Fruit fly (Drosophila melanogaster) whole organism, prepupa: ENCODE measurements around the gene CG31128.

Source experiments
- Blimp-1 ChIP-seq: fragments of 200-800 bp; sonication (Bioruptor generic); optimal IDR thresholded peaks from 3 replicates; lab custom pipeline; 2017; ENCODE audit warnings: missing biosample characterization, missing genetic modification characterization, mild to moderate bottlenecking, moderate library complexity, missing genetic modification reagents
- CG10669 ChIP-seq: fragments of 200-800 bp; sonication (Bioruptor generic); optimal IDR thresholded peaks from 3 replicates; lab custom pipeline; 2018; ENCODE audit warnings: missing biosample characterization, mild to moderate bottlenecking, missing genetic modification characterization, moderate library complexity
- CG11902 ChIP-seq: fragments of 200-800 bp; sonication (Bioruptor generic); optimal IDR thresholded peaks from 3 replicates; lab custom pipeline; 2016; ENCODE audit warnings: missing biosample characterization, missing genetic modification characterization
- CG15336 ChIP-seq: fragments of 200-800 bp; sonication (Bioruptor generic); IDR thresholded peaks from 2 replicates; pipeline ENCODE4 v1.3.6; 2022; ENCODE audit warnings: missing biosample characterization, missing genetic modification characterization
- CG1621 ChIP-seq: fragments of 200-800 bp; sonication (Bioruptor generic); optimal IDR thresholded peaks from 3 replicates; lab custom pipeline; 2018; ENCODE audit warnings: missing biosample characterization, mild to moderate bottlenecking, missing genetic modification characterization
- CG16779 ChIP-seq: fragments of 200-800 bp; sonication (Bioruptor generic); optimal IDR thresholded peaks from 3 replicates; lab custom pipeline; 2017; ENCODE audit warnings: missing biosample characterization, mild to moderate bottlenecking, missing genetic modification characterization
- CG3032 ChIP-seq: fragments of 200-800 bp; optimal IDR thresholded peaks from 2 replicates; lab custom pipeline; 2019; ENCODE audit warnings: missing biosample characterization, mild to moderate bottlenecking, missing genetic modification characterization, moderate library complexity
- CG31627 ChIP-seq: fragments of 200-800 bp; sonication (Bioruptor generic); optimal IDR thresholded peaks from 3 replicates; lab custom pipeline; 2016; ENCODE audit warnings: missing biosample characterization, missing genetic modification characterization
- CG32006 ChIP-seq: fragments of 200-800 bp; sonication (Bioruptor generic); optimal IDR thresholded peaks from 3 replicates; lab custom pipeline; 2017; ENCODE audit warnings: missing biosample characterization, mild to moderate bottlenecking, missing genetic modification characterization
- CG34406 ChIP-seq: fragments of 200-800 bp; sonication (Bioruptor generic); optimal IDR thresholded peaks from 3 replicates; lab custom pipeline; 2016; ENCODE audit warnings: missing biosample characterization, missing genetic modification characterization
- CG4318 ChIP-seq: fragments of 200-800 bp; sonication (Bioruptor generic); optimal IDR thresholded peaks from 3 replicates; lab custom pipeline; 2017; ENCODE audit warnings: missing biosample characterization, mild to moderate bottlenecking, missing genetic modification characterization
- CG6163 ChIP-seq: fragments of 200-800 bp; sonication (Bioruptor generic); IDR thresholded peaks from 3 replicates; pipeline ENCODE4 v1.3.6; 2022; ENCODE audit warnings: missing biosample characterization, missing genetic modification characterization
- CG6276 ChIP-seq: fragments of 200-800 bp; sonication (Bioruptor generic); optimal IDR thresholded peaks from 2 replicates; lab custom pipeline; 2017; ENCODE audit warnings: missing biosample characterization, mild to moderate bottlenecking, missing genetic modification characterization
- CG6792 ChIP-seq: fragments of 200-800 bp; sonication (Bioruptor generic); optimal IDR thresholded peaks from 3 replicates; lab custom pipeline; 2016; ENCODE audit warnings: missing biosample characterization, missing genetic modification characterization
- CG6808 ChIP-seq: fragments of 200-800 bp; sonication (Bioruptor generic); optimal IDR thresholded peaks from 3 replicates; lab custom pipeline; 2017; ENCODE audit warnings: missing biosample characterization, missing genetic modification characterization, mild to moderate bottlenecking, moderate library complexity, missing genetic modification reagents
- CG6854 ChIP-seq: fragments of 200-800 bp; sonication (Bioruptor generic); optimal IDR thresholded peaks from 2 replicates; lab custom pipeline; 2017; ENCODE audit warnings: missing biosample characterization, mild to moderate bottlenecking, missing genetic modification characterization
- CG7368 ChIP-seq: fragments of 200-800 bp; sonication (Bioruptor generic); optimal IDR thresholded peaks from 3 replicates; lab custom pipeline; 2016; ENCODE audit warnings: missing biosample characterization, missing genetic modification characterization
- CG8119 ChIP-seq: fragments of 200-800 bp; sonication (Bioruptor generic); IDR thresholded peaks from 3 replicates; pipeline ENCODE4 v1.3.6; 2022; ENCODE audit warnings: missing biosample characterization, missing genetic modification characterization
- CG8319 ChIP-seq: fragments of 200-800 bp; sonication (Bioruptor generic); optimal IDR thresholded peaks from 3 replicates; lab custom pipeline; 2016; ENCODE audit warnings: missing biosample characterization, missing genetic modification characterization
- CG8632 ChIP-seq: fragments of 200-800 bp; sonication (Bioruptor generic); optimal IDR thresholded peaks from 3 replicates; lab custom pipeline; 2016; ENCODE audit warnings: missing biosample characterization, missing genetic modification characterization
- CG9139 ChIP-seq: fragments of 200-800 bp; sonication (Bioruptor generic); optimal IDR thresholded peaks from 3 replicates; lab custom pipeline; 2017; ENCODE audit warnings: missing biosample characterization, mild to moderate bottlenecking, missing genetic modification characterization
- Eip75B ChIP-seq: fragments of 200-800 bp; sonication (Bioruptor generic); optimal IDR thresholded peaks from 3 replicates; lab custom pipeline; 2016; ENCODE audit warnings: missing biosample characterization, missing genetic modification characterization
- Eip78C ChIP-seq: fragments of 200-800 bp; sonication (Bioruptor generic); peaks from one replicate; lab custom pipeline; 2016; ENCODE audit warnings: missing biosample characterization, missing genetic modification characterization
- Eip93F ChIP-seq: fragments of 200-800 bp; sonication (Bioruptor generic); optimal IDR thresholded peaks from 2 replicates; lab custom pipeline; 2016; ENCODE audit warnings: missing biosample characterization, mild to moderate bottlenecking, missing genetic modification characterization
- Ets21C ChIP-seq: fragments of 200-800 bp; sonication (Bioruptor generic); optimal IDR thresholded peaks from 3 replicates; lab custom pipeline; 2016; ENCODE audit warnings: missing biosample characterization, missing genetic modification characterization
- Ets96B ChIP-seq: fragments of 200-800 bp; optimal IDR thresholded peaks from 2 replicates; lab custom pipeline; 2019; ENCODE audit warnings: missing biosample characterization, mild to moderate bottlenecking, missing genetic modification characterization, moderate library complexity
- Gug ChIP-seq: fragments of 200-800 bp; sonication (Bioruptor generic); IDR thresholded peaks from 2 replicates; pipeline ENCODE4 v1.3.6; 2022; ENCODE audit warnings: missing biosample characterization, missing genetic modification characterization
- Hr38 ChIP-seq: sonication (Bioruptor generic); optimal IDR thresholded peaks from 2 replicates; lab custom pipeline; 2016; ENCODE audit warnings: missing biosample characterization, missing genetic modification characterization
- Hr39 ChIP-seq: fragments of 200-800 bp; sonication (Bioruptor generic); optimal IDR thresholded peaks from 2 replicates; lab custom pipeline; 2016; ENCODE audit warnings: missing biosample characterization, missing genetic modification characterization
- Hr4 ChIP-seq: fragments of 200-800 bp; sonication (Bioruptor generic); optimal IDR thresholded peaks from 3 replicates; lab custom pipeline; 2016; ENCODE audit warnings: missing biosample characterization, missing genetic modification characterization
- Lpt ChIP-seq: fragments of 200-800 bp; sonication (Bioruptor generic); optimal IDR thresholded peaks from 3 replicates; lab custom pipeline; 2016; ENCODE audit warnings: missing biosample characterization, missing genetic modification characterization
- Met ChIP-seq: fragments of 200-800 bp; sonication (Bioruptor generic); optimal IDR thresholded peaks from 3 replicates; lab custom pipeline; 2016; ENCODE audit warnings: missing biosample characterization, missing genetic modification characterization
- Smox ChIP-seq: fragments of 200-800 bp; sonication (Bioruptor generic); optimal IDR thresholded peaks from 3 replicates; lab custom pipeline; 2016; ENCODE audit warnings: missing biosample characterization, missing genetic modification characterization
- Sox14 ChIP-seq: fragments of 200-800 bp; sonication (Bioruptor generic); optimal IDR thresholded peaks from 3 replicates; lab custom pipeline; 2016; ENCODE audit warnings: missing biosample characterization, missing genetic modification characterization
- Sox15 ChIP-seq: fragments of 200-800 bp; sonication (Bioruptor generic); optimal IDR thresholded peaks from 3 replicates; lab custom pipeline; 2016; ENCODE audit warnings: missing biosample characterization, missing genetic modification characterization
- achi ChIP-seq: fragments of 200-800 bp; sonication (Bioruptor generic); optimal IDR thresholded peaks from 3 replicates; lab custom pipeline; 2016; ENCODE audit warnings: missing biosample characterization, missing genetic modification characterization
- dac ChIP-seq: fragments of 200-800 bp; sonication (Bioruptor generic); optimal IDR thresholded peaks from 2 replicates; lab custom pipeline; 2017; ENCODE audit warnings: missing biosample characterization, mild to moderate bottlenecking, missing genetic modification characterization
- dsx ChIP-seq: fragments of 200-800 bp; optimal IDR thresholded peaks from 3 replicates; lab custom pipeline; 2019; ENCODE audit warnings: missing biosample characterization, mild to moderate bottlenecking, missing genetic modification characterization, moderate library complexity; ENCODE audit not compliant: poor library complexity, severe bottlenecking
- esn ChIP-seq: fragments of 200-800 bp; sonication (Bioruptor generic); optimal IDR thresholded peaks from 2 replicates; lab custom pipeline; 2016; ENCODE audit warnings: missing biosample characterization, mild to moderate bottlenecking, missing genetic modification characterization, moderate library complexity
- fd59A ChIP-seq: fragments of 200-800 bp; sonication (Bioruptor generic); optimal IDR thresholded peaks from 2 replicates; lab custom pipeline; 2017; ENCODE audit warnings: missing biosample characterization, mild to moderate bottlenecking, missing genetic modification characterization, missing genetic modification reagents
- fd85E ChIP-seq: fragments of 200-800 bp; sonication (Bioruptor generic); optimal IDR thresholded peaks from 3 replicates; lab custom pipeline; 2016; ENCODE audit warnings: missing biosample characterization, missing genetic modification characterization
- fkh ChIP-seq: fragments of 200-800 bp; sonication (Bioruptor generic); optimal IDR thresholded peaks from 3 replicates; lab custom pipeline; 2017; ENCODE audit warnings: missing biosample characterization, mild to moderate bottlenecking, missing genetic modification characterization, moderate library complexity
- lz ChIP-seq: fragments of 200-800 bp; sonication (Bioruptor generic); optimal IDR thresholded peaks from 3 replicates; lab custom pipeline; 2016; ENCODE audit warnings: missing biosample characterization, missing genetic modification characterization
- pdm3 ChIP-seq: fragments of 200-800 bp; sonication (Bioruptor generic); optimal IDR thresholded peaks from 3 replicates; lab custom pipeline; 2016; ENCODE audit warnings: missing biosample characterization, missing genetic modification characterization
- salr ChIP-seq, 2 experiments: fragments of 200-800 bp; sonication (Bioruptor generic); optimal IDR thresholded peaks; 3 replicates each; lab custom pipeline; 2016 to 2018; ENCODE audit warnings: missing biosample characterization in 2 of 2, missing genetic modification characterization in 2 of 2, mild to moderate bottlenecking in 1 of 2
- spab ChIP-seq: fragments of 200-800 bp; sonication (Bioruptor generic); optimal IDR thresholded peaks from 2 replicates; lab custom pipeline; 2017; ENCODE audit warnings: missing biosample characterization, mild to moderate bottlenecking, missing genetic modification characterization, missing genetic modification reagents
- svp ChIP-seq: fragments of 200-800 bp; sonication (Bioruptor generic); peaks from one replicate; lab custom pipeline; 2016; ENCODE audit warnings: missing biosample characterization, missing genetic modification characterization
- topi ChIP-seq: fragments of 200-800 bp; sonication (Bioruptor generic); optimal IDR thresholded peaks from 3 replicates; lab custom pipeline; 2016; ENCODE audit warnings: missing biosample characterization, missing genetic modification characterization
- vri ChIP-seq: fragments of 200-800 bp; sonication (Bioruptor generic); optimal IDR thresholded peaks from 3 replicates; lab custom pipeline; 2016; ENCODE audit warnings: missing biosample characterization, mild to moderate bottlenecking, missing genetic modification characterization

CG31128 gene

dm6 chr3R:24484990-24485478 is 15.8 kb downstream of the CG31128 start, which contains the start of gene nAChRalpha2:
TSS of gene nAChRalpha2 (plus strand) at chr3R:24485428.
- TF ChIP-seq svp (peak; percentile 25), CG6854 (GFP tag; lab: Kevin White, UChicago) (no peak), Eip78C (GFP tag; lab: Kevin White, UChicago) (peak; percentile 1)

- TF ChIP-seq pdm3 (GFP tag; lab: Kevin White, UChicago) = peak; percentile 47
- no peak for TF ChIP-seq Sox15 (GFP tag; lab: Kevin White, UChicago)
- TF ChIP-seq fd85E (GFP tag; lab: Kevin White, UChicago) = no peak
- no peak for TF ChIP-seq Gug (GFP tag; lab: Robert Waterston, UW)
- TF ChIP-seq CG16779 = peak; percentile 19
- no peak for TF ChIP-seq fkh
- no peak for TF ChIP-seq CG6276
- no peak for TF ChIP-seq CG4318 (GFP tag; lab: Kevin White, UChicago)
- TF ChIP-seq achi (GFP tag; lab: Kevin White, UChicago) = peak; percentile 51
- TF ChIP-seq fd59A (GFP tag; lab: Kevin White, UChicago) = peak; percentile 48
- TF ChIP-seq CG31627 (GFP tag; lab: Kevin White, UChicago) = peak; percentile 52
- TF ChIP-seq esn (GFP tag; lab: Kevin White, UChicago) = no peak
- TF ChIP-seq CG8319 (GFP tag; lab: Kevin White, UChicago) = peak; percentile 6
- TF ChIP-seq dac = no peak
- TF ChIP-seq CG6854 (GFP tag; lab: Kevin White, UChicago) = no peak
- TF ChIP-seq lz (GFP tag; lab: Kevin White, UChicago) = peak; percentile 40
- peak; percentile 22 for TF ChIP-seq Ets21C (GFP tag; lab: Kevin White, UChicago)
- TF ChIP-seq CG15336 (GFP tag; lab: Robert Waterston, UW) = peak; percentile 38; the same call in 1 of the 2 replicates
- TF ChIP-seq Ets96B (tag; lab: Kevin White, UChicago) = no peak
- TF ChIP-seq Hr38 (GFP tag; lab: Kevin White, UChicago) = no peak
- no peak for TF ChIP-seq CG3032 (tag; lab: Kevin White, UChicago)
- peak; percentile 50 for TF ChIP-seq spab (GFP tag; lab: Kevin White, UChicago)
- TF ChIP-seq CG34406 (GFP tag; lab: Kevin White, UChicago) = peak; percentile 34
- peak; percentile 51 for TF ChIP-seq topi
- peak; percentile 44; the same call in 1 of the 3 replicates for TF ChIP-seq CG8119 (GFP tag; lab: Robert Waterston, UW)
- TF ChIP-seq CG8632 = peak; percentile 36
- no peak for TF ChIP-seq Blimp-1 (GFP tag; lab: Kevin White, UChicago)
- TF ChIP-seq svp = peak; percentile 71
- TF ChIP-seq CG9139 = no peak
- TF ChIP-seq CG6163 (GFP tag; lab: Robert Waterston, UW) = no peak
- peak; percentile 43 for TF ChIP-seq Hr39
- TF ChIP-seq Sox14 (GFP tag; lab: Kevin White, UChicago) = peak; percentile 29
- TF ChIP-seq CG11902 (GFP tag; lab: Kevin White, UChicago) = no peak
- peak; percentile 48 for TF ChIP-seq CG6792 (GFP tag; lab: Kevin White, UChicago)
- TF ChIP-seq Eip93F = no peak
- peak; percentile 36 for TF ChIP-seq Smox (GFP tag; lab: Kevin White, UChicago)
- peak; percentile 48 for TF ChIP-seq CG1621 (tag; lab: Kevin White, UChicago)
- TF ChIP-seq CG10669 (GFP tag; lab: Kevin White, UChicago) = peak; percentile 54
- TF ChIP-seq Lpt (GFP tag; lab: Kevin White, UChicago) = no peak
- no peak for TF ChIP-seq vri (GFP tag; lab: Kevin White, UChicago)
- peak; percentile 30 for TF ChIP-seq CG7368 (GFP tag; lab: Kevin White, UChicago)
- TF ChIP-seq dsx (GFP tag; lab: Kevin White, UChicago) = peak; percentile 24
- peak; percentile 45 for TF ChIP-seq CG6808 (GFP tag; lab: Kevin White, UChicago)
- peak; percentile 44 for TF ChIP-seq CG32006 (GFP tag; lab: Kevin White, UChicago)
- peak; percentile 53 for TF ChIP-seq Met (GFP tag; lab: Kevin White, UChicago)
- TF ChIP-seq Hr4 (GFP tag; lab: Kevin White, UChicago) = peak; percentile 25
- peak; percentile 44 for TF ChIP-seq Eip75B
- TF ChIP-seq Eip78C (GFP tag; lab: Kevin White, UChicago) = peak; percentile 79
- peak; percentile 20 to 35 for TF ChIP-seq salr (GFP tag; optimal IDR thresholded peaks at IDR 0.05; lab: Kevin White, UChicago)
These were observed 26.9 kb downstream of the CG31128 start for dm6 chr3R:24496084-24496483.
